Worm (Caenorhabditis elegans): ENCODE results near the gene ttbk-6.

Gene ttbk-6

DNA sequence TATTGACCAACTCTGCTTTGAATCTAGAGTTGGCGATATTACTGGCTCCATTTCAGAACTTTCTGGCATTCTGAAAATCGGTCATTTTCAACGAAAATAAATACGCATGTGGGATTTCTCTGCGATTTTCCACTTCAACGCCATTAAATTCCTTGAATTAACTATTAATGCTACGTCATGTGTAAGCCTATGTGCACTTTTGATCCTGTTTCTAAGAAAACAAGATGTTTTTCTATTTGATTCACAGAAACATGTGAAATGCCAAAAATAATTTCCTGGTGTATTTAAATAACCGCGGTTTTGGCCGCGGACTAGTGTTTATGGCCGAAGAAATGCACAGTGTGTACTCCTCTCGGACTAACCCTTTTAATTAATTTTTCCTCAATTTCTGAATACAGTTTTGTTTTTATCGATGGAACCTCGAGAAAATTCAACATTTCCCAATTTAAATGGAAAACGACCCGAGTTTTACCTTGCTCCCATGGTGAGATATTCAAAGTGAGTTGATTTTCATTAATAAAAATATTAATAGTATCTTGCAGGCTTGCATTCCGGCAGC, 5.7 kb upstream of the ttbk-6 start, which contains the start of the genes C45G9.11 and C45G9.2 (continued):
- TF ChIP-seq hlh-12 (tag; optimal IDR thresholded peaks at IDR 0.05): no peak
- no peak for TF ChIP-seq atf-7 (tag; optimal IDR thresholded peaks at IDR 0.05)
- no peak for TF ChIP-seq lsy-27 (tag; optimal IDR thresholded peaks at IDR 0.05; ENCODE audit: borderline replicate concordance, insufficient read depth)

DNA sequence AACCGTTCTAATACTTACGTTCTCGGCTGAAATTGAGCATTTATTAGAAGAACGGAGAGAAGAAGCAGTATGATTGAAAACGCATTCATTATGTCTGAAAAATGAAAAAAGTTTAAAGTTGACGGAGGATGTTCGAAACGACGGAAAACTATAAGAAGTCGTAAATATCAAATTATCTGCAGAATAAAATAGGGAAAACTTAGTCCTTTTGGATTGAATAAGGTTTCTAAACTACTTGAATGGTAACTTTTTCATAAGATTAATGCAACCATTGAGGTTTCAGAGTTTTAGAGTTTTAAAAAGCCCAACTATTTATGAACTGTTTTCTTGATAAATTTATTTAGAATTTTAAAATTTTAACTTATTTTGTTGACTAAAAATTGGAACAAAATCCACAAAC, 3.0 kb upstream of the ttbk-6 start, which contains the start of gene C45G9.12:
Gene C45G9.12, minus strand, starts transcription at position 101 of the 400 bp plus-strand sequence.
- TF ChIP-seq ztf-3 (GFP tag; optimal IDR thresholded peaks at IDR 0.05) (no peak), attf-6 (GFP tag; IDR thresholded peaks at IDR 0.05) (no peak), attf-5 (GFP tag; optimal IDR thresholded peaks at IDR 0.05) (no peak), T26A5.8 (tag; optimal IDR thresholded peaks at IDR 0.05) (no peak), F10E7.11 (tag; optimal IDR thresholded peaks at IDR 0.05) (no peak), nfya-2 (GFP tag; IDR thresholded peaks at IDR 0.05) (no peak), C17E4.6 (GFP tag; IDR thresholded peaks at IDR 0.05) (no peak), hmg-20 (GFP tag; IDR thresholded peaks at IDR 0.05) (no peak), athp-1 (tag; optimal IDR thresholded peaks at IDR 0.05) (no peak), nhr-27 (tag; optimal IDR thresholded peaks at IDR 0.05) (no peak), tlf-1 (GFP tag; optimal IDR thresholded peaks at IDR 0.05) (no peak)

DNA sequence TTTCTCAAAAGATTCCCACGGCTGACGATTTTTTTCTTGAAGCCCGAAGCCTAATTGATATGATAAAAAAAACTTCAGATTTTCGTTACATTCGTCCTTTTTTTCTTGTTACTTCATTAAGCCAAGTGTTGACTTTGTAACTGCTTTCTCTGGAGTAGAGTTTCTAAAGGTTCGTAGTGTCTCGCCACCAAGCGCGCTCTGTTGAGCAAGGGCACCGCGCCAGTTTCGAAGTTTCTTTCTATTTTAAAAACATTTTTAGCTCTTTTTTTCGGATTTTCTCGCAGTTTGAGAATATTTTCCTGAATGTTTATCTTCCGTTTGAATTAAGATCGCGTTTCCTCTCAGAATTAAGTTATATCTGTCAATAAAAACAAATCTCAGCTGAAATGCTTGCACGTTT, 2.1 kb downstream of the ttbk-6 start:
- TF ChIP-seq B0336.3 (GFP tag; IDR thresholded peaks at IDR 0.05): no peak
- peak; percentile 52 for TF ChIP-seq efl-1 (GFP tag; optimal IDR thresholded peaks at IDR 0.05)
- TF ChIP-seq lsl-1 (GFP tag; optimal IDR thresholded peaks at IDR 0.05): peak; percentile 14
- no peak for TF ChIP-seq lin-26 (GFP tag; IDR thresholded peaks at IDR 0.05)
- peak; percentile 85 for TF ChIP-seq ceh-100 (GFP tag; IDR thresholded peaks at IDR 0.05)
- TF ChIP-seq dpl-1 (GFP tag; optimal IDR thresholded peaks at IDR 0.05): peak; percentile 15

DNA sequence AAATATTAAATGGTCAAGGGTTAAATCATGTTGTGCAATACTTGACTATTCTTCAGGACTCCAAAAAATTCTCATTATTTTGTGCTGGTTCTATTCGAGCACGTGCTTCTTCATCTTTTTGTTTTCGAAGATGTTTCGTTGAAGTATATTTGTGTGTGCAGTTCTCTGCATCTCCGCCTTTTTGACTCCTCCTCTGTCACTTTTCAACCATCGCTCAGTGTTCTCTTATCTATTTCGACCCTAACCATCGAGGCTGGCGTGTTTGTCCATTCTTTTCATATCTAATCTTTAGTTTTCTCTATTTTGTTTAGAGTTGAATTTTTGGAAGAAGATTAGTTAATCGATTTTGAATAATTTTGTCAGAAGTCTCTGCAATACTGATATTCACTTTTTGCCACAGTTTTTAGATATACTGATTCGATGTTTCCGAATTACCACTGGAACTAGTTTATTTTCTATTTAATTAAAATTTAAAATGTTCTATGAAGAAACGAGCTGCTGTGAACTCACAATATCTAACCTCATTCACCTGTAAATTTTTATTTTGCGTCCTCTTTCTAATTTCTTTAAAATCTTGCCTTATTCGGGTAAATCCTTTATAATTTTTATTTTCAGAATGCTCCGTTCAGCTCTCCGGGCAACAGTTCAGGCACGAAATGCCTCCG, 2.8 kb downstream of the ttbk-6 start, which contains the start of gene alh-1:
Gene alh-1, plus strand, starts transcription at position 615 of the 665 bp plus-strand sequence.
- TF ChIP-seq B0336.3 (GFP tag; IDR thresholded peaks at IDR 0.05) (peak; percentile 40; the same call in 1 of the 2 replicates), tbp1 (GFP tag; optimal IDR thresholded peaks at IDR 0.05) (peak; percentile 28), ekl-4 (GFP tag; IDR thresholded peaks at IDR 0.05) (0 out of 2 replicates have a peak, but pooled peaks have one; percentile 16), madf-6 (GFP tag; IDR thresholded peaks at IDR 0.05) (no peak), madf-8 (GFP tag; conservative IDR thresholded peaks at IDR 0.05) (no peak), rpc-1 (optimal IDR thresholded peaks at IDR 0.05) (no peak), rpc-1 (tag; optimal IDR thresholded peaks at IDR 0.05) (no peak), ccch-3 (GFP tag; optimal IDR thresholded peaks at IDR 0.05) (no peak), madf-3 (GFP tag; IDR thresholded peaks at IDR 0.05) (no peak), unc-62 (GFP tag; optimal IDR thresholded peaks at IDR 0.05) (no peak), K12H6.12 (tag; optimal IDR thresholded peaks at IDR 0.05) (no peak), nhr-80 (tag; optimal IDR thresholded peaks at IDR 0.05) (peak; percentile 83), snpc-4 (GFP tag; optimal IDR thresholded peaks at IDR 0.05) (no peak), snpc-4 (tag; optimal IDR thresholded peaks at IDR 0.05) (peak in 2 of 4 experiments; percentile 34 to 44), him-1 (tag; optimal IDR thresholded peaks at IDR 0.05) (no peak), egl-44 (GFP tag; IDR thresholded peaks at IDR 0.05) (no peak), ztf-25 (GFP tag; IDR thresholded peaks at IDR 0.05) (no peak), repo-1 (tag; optimal IDR thresholded peaks at IDR 0.05) (no peak)
